Fruit fly (Drosophila melanogaster) ovary, adult (tissue): ENCODE data around the gene CG7857.

Experiments used
- CG17801 ChIP-seq: fragments of 200-800 bp; optimal IDR thresholded peaks from 2 replicates; lab custom pipeline; 2019; ENCODE audit warnings: missing biosample characterization, mild to moderate bottlenecking, missing genetic modification characterization, moderate library complexity; ENCODE audit not compliant: partially characterized antibody

CG7857 gene

DNA sequence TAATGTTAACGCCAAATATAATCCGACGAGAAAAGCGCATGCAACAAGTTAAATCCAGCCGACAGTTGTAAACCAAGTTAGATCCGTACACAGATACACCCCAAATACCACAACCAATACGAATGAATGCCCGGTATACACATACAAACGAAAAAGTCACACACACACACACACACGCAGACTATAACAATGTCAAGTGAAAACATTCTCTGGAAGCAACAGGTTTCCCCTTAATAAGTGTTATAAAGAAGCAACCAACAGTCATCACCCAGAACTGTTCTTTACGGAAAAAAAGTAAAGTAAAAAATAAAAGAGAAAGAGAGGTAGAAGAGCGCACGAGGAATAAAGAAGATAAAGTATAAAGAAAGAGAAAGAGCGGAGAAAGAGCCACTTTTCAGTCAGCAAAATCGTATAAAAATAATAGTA, 31.1 kb upstream of the CG7857 start:
- no peak for TF ChIP-seq CG17801 (GFP tag; lab: Kevin White, UChicago)

DNA sequence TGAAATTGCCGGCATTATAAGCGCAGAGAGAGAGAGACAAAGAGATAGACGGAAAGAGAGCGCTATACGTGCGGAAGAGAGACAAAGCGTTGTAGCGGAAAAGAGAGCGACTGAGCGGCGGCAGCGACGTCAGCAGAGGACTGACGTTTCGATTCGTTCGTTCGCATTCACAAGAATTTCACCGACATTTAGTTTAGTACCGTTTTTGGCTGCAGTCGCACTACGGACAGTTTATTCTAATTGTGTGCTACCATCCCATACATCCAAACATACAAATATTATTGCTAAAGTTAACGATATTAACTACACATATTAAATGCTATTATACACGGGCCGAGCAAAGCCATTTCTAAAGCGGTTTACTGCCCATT, 30.5 kb upstream of the CG7857 start, which contains the start of gene CrebA:
Gene CrebA, plus strand, starts transcription at position 168 of the 371 bp plus-strand sequence.
- TF ChIP-seq CG17801 (GFP tag; lab: Kevin White, UChicago), result peak; percentile 1

DNA sequence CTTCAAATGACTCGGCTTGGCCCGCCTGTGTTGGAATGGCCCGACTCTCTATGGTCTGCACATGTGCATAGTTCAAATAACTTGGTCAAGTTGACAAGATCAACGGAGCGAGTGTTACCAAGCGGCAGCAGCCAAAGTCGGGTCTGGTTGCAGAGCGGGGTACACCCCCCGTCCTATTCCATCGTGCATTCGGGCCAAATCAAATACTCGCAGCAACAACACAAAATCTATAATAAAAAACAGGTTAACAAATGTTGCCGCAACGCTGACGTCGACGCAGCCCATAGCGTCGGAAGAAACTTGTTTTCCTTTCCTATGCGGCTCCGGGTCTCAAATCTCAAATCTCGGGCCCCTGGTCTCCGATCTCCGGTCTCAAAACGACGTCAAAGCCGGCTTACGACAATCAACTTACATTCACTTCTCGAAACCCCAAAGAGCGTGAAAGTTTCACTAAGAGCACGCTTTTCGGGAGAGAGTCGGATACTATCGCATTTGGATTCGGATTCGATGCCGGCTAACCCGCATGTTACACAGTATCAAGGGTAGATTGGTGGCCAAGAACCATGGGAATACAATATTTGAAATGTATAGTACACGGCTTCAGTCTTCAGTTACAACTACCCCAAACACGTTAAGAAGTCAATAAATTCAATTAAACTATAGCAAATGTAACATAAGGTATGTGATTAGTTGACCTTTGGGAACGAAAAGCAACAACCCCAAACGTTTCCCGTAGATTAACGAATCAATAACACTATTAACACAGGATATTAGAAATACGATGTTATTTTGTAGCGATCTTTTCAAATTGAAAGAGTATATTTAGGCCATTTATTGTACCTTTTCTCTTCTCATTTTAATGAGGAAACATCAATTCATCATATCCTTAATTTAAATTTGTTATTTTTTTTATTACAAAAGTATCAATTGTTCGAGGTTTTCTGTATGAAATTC, 29.9 kb upstream of the CG7857 start:
- TF ChIP-seq CG17801 (GFP tag; lab: Kevin White, UChicago), result no peak

DNA sequence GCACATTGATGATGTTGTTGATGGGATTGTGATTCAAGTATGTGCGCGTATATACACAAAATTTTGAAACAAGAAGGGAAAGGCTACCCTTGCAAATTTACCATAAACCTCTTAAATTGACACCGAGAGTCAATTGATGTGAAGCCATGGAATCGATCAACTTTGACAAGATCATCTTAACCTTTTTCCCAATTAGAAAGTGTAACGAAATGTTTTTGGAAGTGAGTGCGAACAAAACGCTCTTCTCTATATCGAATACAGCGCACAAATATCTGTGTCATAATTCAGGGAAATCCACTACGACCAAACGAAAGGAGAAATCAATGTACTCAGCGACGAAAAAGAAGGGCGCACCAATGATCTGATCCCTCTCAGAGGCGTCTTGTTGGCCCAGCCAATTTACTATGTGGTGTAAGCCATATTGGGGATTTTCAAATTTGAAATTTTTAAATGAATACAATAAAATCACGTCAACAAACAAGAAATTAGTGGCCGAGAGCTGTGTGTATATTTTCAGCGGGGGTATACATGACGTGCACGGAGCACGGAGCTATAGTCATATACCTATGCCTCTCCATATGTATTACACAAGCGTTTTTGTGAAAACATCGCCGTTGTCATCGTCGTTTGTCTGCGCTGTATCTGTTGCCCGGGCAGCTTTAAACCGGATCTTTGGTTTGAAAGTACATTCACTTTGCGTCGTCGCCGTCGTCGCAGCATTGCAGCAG, 28.9 kb upstream of the CG7857 start:
- no peak for TF ChIP-seq CG17801 (GFP tag; lab: Kevin White, UChicago)

DNA sequence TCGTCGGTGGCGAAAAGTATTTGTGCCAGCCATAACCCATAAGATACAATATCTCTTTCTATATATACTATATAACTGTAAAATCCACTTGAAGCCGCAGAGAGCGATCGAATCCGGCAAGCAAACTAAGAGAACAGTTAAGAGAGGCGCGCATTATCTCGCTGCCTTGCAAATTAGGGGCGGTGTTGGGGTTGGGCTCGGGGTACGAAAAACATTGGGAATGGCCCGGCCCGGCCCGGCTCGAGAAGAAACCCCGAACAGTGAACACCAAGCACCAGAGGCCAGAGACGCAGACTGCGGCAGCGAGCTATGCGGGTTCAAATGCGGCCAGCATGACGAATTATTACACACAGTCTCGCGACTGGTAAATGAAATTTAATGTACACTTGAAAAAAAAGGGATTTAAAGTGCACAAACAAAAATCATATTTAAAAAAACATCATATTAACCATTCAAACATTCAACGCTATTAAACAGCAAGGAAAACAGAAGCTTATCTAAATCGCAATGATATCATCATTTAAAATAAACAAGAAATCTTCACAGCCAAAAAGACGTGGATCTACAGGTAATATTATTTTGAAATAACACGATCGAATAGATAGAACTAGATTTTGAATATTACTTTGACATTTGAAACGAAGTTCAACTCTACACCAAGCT, 27.8 kb upstream of the CG7857 start:
- TF ChIP-seq CG17801 (GFP tag; lab: Kevin White, UChicago), result no peak

DNA sequence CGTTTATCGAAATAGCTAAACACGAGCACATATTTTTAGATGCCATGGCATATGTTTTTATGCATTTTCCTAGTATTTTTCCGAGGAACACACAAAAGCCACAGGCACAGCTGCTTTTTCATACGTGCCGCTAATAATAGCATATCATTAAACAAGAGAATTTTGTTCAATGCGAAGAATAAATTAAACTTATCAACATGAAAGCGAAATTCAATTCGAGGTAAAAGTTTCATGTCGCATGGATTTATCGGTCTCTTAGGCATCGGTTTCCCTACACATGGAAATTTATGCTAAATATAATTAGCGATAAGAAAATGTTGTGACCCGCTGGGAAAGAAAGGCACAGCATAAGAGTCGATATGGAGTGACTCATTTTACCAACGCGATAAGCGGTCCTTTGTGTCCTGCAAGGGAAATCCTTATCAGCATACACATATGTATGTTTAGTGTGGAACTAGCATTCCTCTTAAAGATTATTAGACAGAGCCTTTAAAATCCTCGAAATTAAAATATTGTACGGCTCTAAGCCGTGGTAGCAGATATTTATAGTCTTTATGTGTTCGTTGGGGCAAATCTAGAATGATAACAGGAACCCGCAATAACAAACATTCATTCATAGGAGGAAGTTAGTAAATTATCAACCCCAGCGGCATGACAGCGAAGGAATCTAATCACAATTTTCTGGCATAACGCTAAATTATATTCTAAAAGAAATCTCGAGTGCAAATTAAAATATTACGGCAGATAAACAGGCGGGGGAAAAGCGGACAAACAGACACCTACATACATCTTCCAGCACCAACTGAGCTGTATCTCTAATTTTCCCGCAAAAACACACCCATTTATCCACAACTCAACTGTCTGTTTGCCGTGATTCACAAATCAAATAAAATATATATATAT, 27.0 kb upstream of the CG7857 start, which contains the start of gene CG43248:
Gene CG43248, minus strand, starts transcription at position 51 of the 903 bp plus-strand sequence.
- TF ChIP-seq CG17801 (GFP tag; lab: Kevin White, UChicago), result no peak

DNA sequence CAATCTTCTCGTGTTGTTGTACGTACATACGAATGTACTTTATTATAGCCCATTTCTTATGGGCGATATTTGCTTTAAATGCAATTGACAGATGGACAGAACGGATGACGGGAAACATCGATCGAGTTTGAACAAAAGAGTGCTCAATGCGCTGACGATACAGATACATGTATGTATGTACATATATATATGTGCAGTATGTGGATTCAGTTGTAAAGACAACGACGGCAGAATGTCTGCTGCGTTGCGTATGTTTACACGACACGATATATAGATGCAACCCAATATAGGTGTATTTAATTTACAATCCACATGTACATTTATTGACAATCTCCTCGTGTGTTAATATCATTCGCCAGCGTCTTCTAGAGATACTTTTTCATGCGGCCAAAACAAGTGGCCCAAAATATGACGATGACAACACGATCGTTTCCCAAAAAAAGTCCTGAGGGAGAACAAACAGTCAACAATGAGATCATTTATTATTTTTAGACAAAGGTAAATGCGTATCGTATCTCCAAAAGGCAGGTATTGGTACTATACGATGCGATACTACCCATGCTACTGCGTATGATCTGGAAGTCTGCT, 26.0 kb upstream of the CG7857 start:
- no peak for TF ChIP-seq CG17801 (GFP tag; lab: Kevin White, UChicago)

DNA sequence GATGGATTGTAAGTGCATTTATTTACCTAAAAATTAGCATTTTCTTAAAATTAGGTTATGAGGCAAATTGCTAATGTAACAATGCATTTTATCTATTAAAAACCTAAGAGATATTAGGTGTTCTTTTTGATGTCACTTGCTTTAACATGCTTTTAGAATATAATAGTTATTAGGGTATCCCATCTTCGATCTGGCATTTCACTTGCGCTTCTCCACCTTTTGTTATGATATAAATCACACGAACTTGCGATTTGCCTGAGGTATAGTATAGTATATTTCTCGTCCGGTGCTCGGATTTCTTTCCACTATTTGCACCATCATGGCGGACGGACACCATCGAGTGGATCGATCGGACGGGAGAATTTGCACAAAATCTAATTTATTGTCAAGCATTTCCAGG, 25.4 kb upstream of the CG7857 start:
- TF ChIP-seq CG17801 (GFP tag; lab: Kevin White, UChicago), result no peak

DNA sequence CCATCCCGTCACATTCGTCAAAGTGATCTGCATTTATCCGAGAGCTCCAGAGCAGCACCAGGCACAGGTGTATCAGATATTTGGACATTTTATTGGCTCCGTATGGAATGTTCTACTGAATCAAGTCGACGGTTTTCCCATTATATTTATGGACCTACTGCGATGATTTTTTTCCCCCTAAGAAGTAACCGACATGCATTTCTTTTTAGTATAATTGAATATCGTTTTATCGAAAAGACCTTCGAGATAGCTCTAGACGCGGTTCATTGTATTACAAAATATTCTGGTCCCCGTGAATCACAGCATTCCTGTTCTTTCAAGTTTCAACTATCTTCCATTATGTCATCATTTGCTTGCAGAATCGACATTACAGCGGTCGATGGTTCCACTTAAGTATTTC, 24.4 kb upstream of the CG7857 start, which contains the start of gene obst-H:
Gene obst-H, minus strand, starts transcription at position 101 of the 400 bp plus-strand sequence.
- TF ChIP-seq CG17801 (GFP tag; lab: Kevin White, UChicago), result no peak

DNA sequence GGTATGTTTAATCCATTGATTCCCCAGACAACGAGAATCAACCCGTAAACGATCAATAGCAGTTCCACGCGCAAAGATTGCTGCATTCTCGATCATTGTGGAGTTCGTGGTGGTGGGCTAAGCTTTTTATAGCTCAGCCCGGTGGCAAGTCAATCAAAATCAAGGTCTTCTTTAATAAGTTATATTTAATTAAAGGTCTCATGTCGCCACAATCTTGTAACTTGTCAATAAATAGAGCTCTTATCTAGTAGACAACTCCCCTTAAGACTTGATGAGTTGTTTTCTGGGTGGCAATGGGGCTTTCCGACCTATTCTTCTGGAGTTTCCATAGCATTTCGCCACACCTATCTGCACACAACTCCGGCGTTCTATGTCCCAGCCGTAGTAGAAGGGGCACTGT, 23.4 kb upstream of the CG7857 start, which contains the start of gene CG42728:
Gene CG42728, minus strand, starts transcription at position 101 of the 400 bp plus-strand sequence.
- no peak for TF ChIP-seq CG17801 (GFP tag; lab: Kevin White, UChicago)

DNA sequence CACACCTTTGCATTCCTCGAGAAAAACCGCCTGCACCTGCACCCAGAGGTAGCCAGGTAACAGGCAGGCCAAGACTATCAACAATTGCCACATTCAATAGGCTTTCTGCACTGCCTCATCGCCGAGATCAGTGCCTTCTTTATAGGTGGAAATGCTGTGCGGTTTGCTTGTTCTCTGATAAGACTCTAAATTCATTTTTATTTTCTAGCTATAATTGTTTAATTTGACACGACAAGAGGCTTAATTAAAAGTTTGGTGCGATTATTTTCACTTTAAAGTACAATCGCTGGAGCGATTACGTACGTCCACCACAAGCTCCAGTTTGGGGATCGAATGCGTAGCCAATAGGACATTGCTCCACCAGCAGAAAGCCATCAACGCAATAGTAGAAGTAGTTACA, 22.7 kb upstream of the CG7857 start, which contains the start of gene CG42729:
Gene CG42729, minus strand, starts transcription at position 101 of the 400 bp plus-strand sequence.
- no peak for TF ChIP-seq CG17801 (GFP tag; lab: Kevin White, UChicago)

DNA sequence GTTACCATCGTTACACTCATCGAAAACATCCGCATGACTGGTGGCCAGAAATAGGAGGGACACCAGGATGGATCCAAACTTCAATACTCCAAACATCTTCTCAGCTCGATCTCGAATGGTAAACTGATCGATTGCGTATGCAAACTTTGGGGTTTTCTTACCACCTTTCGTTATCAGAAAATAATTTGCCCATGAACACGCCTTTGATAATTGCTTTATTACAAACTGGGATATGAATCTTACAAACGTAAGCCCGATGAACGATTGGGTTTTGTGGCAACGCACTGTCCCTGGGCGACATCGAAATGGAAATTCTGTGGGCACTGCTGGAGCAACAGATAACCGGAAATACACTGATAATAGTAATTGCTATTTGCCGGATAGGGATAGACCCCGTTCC, 22.0 kb upstream of the CG7857 start, which contains the start of gene CG33985:
Gene CG33985, minus strand, starts transcription at position 101 of the 400 bp plus-strand sequence.
- no peak for TF ChIP-seq CG17801 (GFP tag; lab: Kevin White, UChicago)

DNA sequence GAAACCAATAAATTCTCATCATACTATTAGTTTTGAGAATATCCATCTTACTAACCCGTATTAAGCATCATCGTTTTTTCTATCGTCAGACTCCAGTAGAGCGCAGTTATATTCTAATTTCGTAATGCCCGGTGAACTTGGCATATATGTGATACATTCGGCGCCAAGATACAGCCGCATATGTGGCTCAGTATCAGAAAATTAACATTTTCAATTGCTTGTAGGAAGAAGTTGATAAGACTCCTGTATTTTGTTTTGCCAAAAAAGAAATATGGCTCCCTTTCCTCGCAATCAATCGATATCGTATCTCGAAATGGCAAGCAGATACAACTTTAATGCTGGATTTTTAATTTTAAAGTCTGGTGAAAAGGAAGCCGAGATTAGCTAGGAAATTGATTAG, 20.5 kb upstream of the CG7857 start, which contains the start of gene CG33986:
Gene CG33986, minus strand, starts transcription at position 101 of the 400 bp plus-strand sequence.
- TF ChIP-seq CG17801 (GFP tag; lab: Kevin White, UChicago), result no peak
